2 worm cellular contexts compared by ENCODE assay signal in the genomic region with DNA sequence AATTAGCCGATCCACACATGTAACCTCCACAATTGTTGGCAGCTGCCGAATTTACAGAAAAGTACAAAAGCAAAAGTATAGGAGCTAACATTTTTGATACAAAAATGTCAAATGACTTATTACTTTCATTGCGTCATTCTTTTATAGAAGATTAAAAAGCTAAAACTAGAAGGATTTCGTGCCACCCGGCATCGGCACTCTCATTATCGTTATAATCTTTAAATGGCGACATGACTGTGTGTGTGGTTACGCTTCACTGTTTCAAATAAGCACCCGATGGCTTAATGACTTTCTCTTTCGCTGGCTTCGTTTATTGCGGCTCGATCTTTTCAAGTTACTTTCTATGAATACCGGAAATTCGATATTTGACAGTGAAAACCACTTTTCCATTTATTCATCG.
TF ChIP-seq lines count a peak whose summit lies in the region.

TSS of gene grl-1 (minus strand) at position 101 of the 400 bp plus-strand sequence.

TF ChIP-seq in whole organism, mixed stage, embryonic, 35 proteins besides CTCF, POLR2A, EP300 and RAD21:
- TF ChIP-seq unc-120 (tag; optimal IDR thresholded peaks at IDR 0.05; lab: Kevin White, UChicago; ENCODE audit: poor library complexity, severe bottlenecking) (no peak), zip-8 (tag; optimal IDR thresholded peaks at IDR 0.05; lab: Kevin White, UChicago) (peak; percentile 6), cnd-1 (tag; optimal IDR thresholded peaks at IDR 0.05; lab: Kevin White, UChicago) (no peak), nhr-28 (tag; optimal IDR thresholded peaks at IDR 0.05; lab: Kevin White, UChicago) (no peak), M03D4.4 (tag; optimal IDR thresholded peaks at IDR 0.05; lab: Kevin White, UChicago) (no peak), unc-62 (GFP tag; optimal IDR thresholded peaks at IDR 0.05; lab: Kevin White, UChicago) (no peak)

TF ChIP-seq in whole organism, young adult, 124 proteins besides CTCF, POLR2A, EP300 and RAD21:
- TF ChIP-seq madf-6 (GFP tag; IDR thresholded peaks at IDR 0.05; lab: Robert Waterston, UW) (0 out of 2 replicates have a peak, but pooled peaks have one; percentile 20), hsf-1 (GFP tag; IDR thresholded peaks at IDR 0.05; lab: Robert Waterston, UW) (no peak)
TF ChIP-seq in whole organism, young adult: peak in this region for 1.
